Worm (Caenorhabditis elegans): ENCODE measurements around the gene F31B12.4.

F31B12.4 gene

ce11 chrX:10766123-10766622, 38.4 kb upstream of the F31B12.4 start (continued):
- TF ChIP-seq ccch-3 (GFP tag; optimal IDR thresholded peaks at IDR 0.05) (no peak), attf-5 (GFP tag; optimal IDR thresholded peaks at IDR 0.05) (peak; percentile 81), hlh-26 (GFP tag; conservative IDR thresholded peaks at IDR 0.05) (no peak), ceh-58 (GFP tag; IDR thresholded peaks at IDR 0.05) (no peak), ceh-27 (GFP tag; optimal IDR thresholded peaks at IDR 0.05) (peak; percentile 43), sea-2 (GFP tag; IDR thresholded peaks at IDR 0.05) (no peak), dox-1 (GFP tag; IDR thresholded peaks at IDR 0.05) (peak; percentile 89; the same call in 1 of the 2 replicates), hlh-12 (tag; optimal IDR thresholded peaks at IDR 0.05) (no peak), ztf-26 (tag; optimal IDR thresholded peaks at IDR 0.05) (peak; percentile 85), let-607 (tag; optimal IDR thresholded peaks at IDR 0.05) (peak; percentile 51 to 83), hsf-1 (GFP tag; IDR thresholded peaks at IDR 0.05) (no peak), F10E7.11 (tag; optimal IDR thresholded peaks at IDR 0.05) (no peak), repo-1 (tag; optimal IDR thresholded peaks at IDR 0.05) (peak; percentile 76), hrde-1 (tag; optimal IDR thresholded peaks at IDR 0.05; ENCODE audit: borderline replicate concordance) (no peak), ceh-91 (GFP tag; IDR thresholded peaks at IDR 0.05) (no peak), Y67H2A.10 (GFP tag; conservative IDR thresholded peaks at IDR 0.05) (no peak), B0019.2 (GFP tag; conservative IDR thresholded peaks at IDR 0.05) (no peak), madf-10 (tag; optimal IDR thresholded peaks at IDR 0.05) (peak; percentile 82), lag-1 (GFP tag; IDR thresholded peaks at IDR 0.05) (no peak), die-1 (tag; optimal IDR thresholded peaks at IDR 0.05) (peak; percentile 64), C17E4.6 (GFP tag; IDR thresholded peaks at IDR 0.05) (no peak), rcor-1 (GFP tag; IDR thresholded peaks at IDR 0.05) (peak; percentile 66; the same call in 1 of the 2 replicates), nhr-179 (tag; optimal IDR thresholded peaks at IDR 0.05) (no peak), ztf-25 (GFP tag; IDR thresholded peaks at IDR 0.05) (no peak), hmg-1.2 (GFP tag; IDR thresholded peaks at IDR 0.05) (peak; percentile 91), lin-26 (GFP tag; IDR thresholded peaks at IDR 0.05) (peak; percentile 61), mcd-1 (GFP tag; IDR thresholded peaks at IDR 0.05) (peak; percentile 68), Y95B8A.8 (GFP tag; IDR thresholded peaks at IDR 0.05) (peak; percentile 62; the same call in 1 of the 2 replicates), somi-1 (GFP tag; optimal IDR thresholded peaks at IDR 0.05) (peak; percentile 89), Y56A3A.18 (GFP tag; IDR thresholded peaks at IDR 0.05) (0 out of 2 replicates have a peak, but pooled peaks have one; percentile 37), cebp-1 (GFP tag; IDR thresholded peaks at IDR 0.05) (no peak), cebp-1 (tag; optimal IDR thresholded peaks at IDR 0.05) (peak; percentile 89), pbrm-1 (GFP tag; IDR thresholded peaks at IDR 0.05) (peak; percentile 69), F39B2.1 (GFP tag; IDR thresholded peaks at IDR 0.05) (no peak), ceh-79 (tag; optimal IDR thresholded peaks at IDR 0.05) (no peak), T07F8.4 (tag; optimal IDR thresholded peaks at IDR 0.05) (peak; percentile 20), ceh-40 (GFP tag; IDR thresholded peaks at IDR 0.05) (no peak), snpc-1.1 (tag; optimal IDR thresholded peaks at IDR 0.05; ENCODE audit: insufficient read depth) (no peak), aptf-3 (GFP tag; IDR thresholded peaks at IDR 0.05) (no peak), ets-4 (GFP tag; optimal IDR thresholded peaks at IDR 0.05) (peak; percentile 44), aptf-2 (GFP tag; conservative IDR thresholded peaks at IDR 0.05) (no peak), K11D2.4 (GFP tag; IDR thresholded peaks at IDR 0.05) (peak; percentile 70; the same call in 1 of the 2 replicates), attf-3 (GFP tag; conservative IDR thresholded peaks at IDR 0.05) (0 out of 2 replicates have a peak, but pooled peaks have one; percentile 22), F55B11.4 (tag; optimal IDR thresholded peaks at IDR 0.05; ENCODE audit: borderline replicate concordance, insufficient read depth) (no peak), F57C9.4 (tag; optimal IDR thresholded peaks at IDR 0.05) (no peak), rec-8 (tag; optimal IDR thresholded peaks at IDR 0.05) (peak in 1 of 2 experiments; percentile 6), rpc-1 (optimal IDR thresholded peaks at IDR 0.05) (no peak), rpc-1 (tag; optimal IDR thresholded peaks at IDR 0.05) (no peak), Y79H2A.3 (GFP tag; conservative IDR thresholded peaks at IDR 0.05) (no peak)
